Fruit fly (Drosophila melanogaster): ENCODE data around the gene hwt.

- TF ChIP-seq kah (GFP tag; optimal IDR thresholded peaks at IDR 0.05) (no peak), CG30403 (GFP tag; optimal IDR thresholded peaks at IDR 0.05) (no peak), psq (GFP tag; optimal IDR thresholded peaks at IDR 0.05) (no peak), Lhr (GFP tag; optimal IDR thresholded peaks at IDR 0.05) (no peak), gsb (GFP tag; IDR thresholded peaks at IDR 0.05) (no peak), grau (tag; optimal IDR thresholded peaks at IDR 0.05) (no peak), HLH3B (GFP tag; IDR thresholded peaks at IDR 0.05) (no peak), Dad (GFP tag; optimal IDR thresholded peaks at IDR 0.05) (no peak), Spps (tag; optimal IDR thresholded peaks at IDR 0.05) (no peak), CG14965 (GFP tag; optimal IDR thresholded peaks at IDR 0.05; ENCODE audit: borderline replicate concordance) (no peak), CG4424 (GFP tag; optimal IDR thresholded peaks at IDR 0.05) (no peak)
Observed at dm6 chrX:12581305-12581676, 13.0 kb upstream of the hwt start.
